Fruit fly (Drosophila melanogaster) whole organism, embryonic: ENCODE results near the gene sky.

Experiments used
- Asciz ChIP-seq: fragments of 200-800 bp; sonication (Bioruptor generic); optimal IDR thresholded peaks from 2 replicates; lab custom pipeline; 2017; ENCODE audit warnings: missing biosample characterization, mild to moderate bottlenecking, missing genetic modification characterization, missing genetic modification reagents
- Bgb ChIP-seq: fragments of 200-800 bp; sonication (Bioruptor generic); IDR thresholded peaks from 2 replicates; pipeline ENCODE4 v1.3.6; 2022; ENCODE audit warnings: missing biosample characterization, missing genetic modification characterization; ENCODE audit not compliant: partially characterized antibody
- CG14710 ChIP-seq: fragments of 200-800 bp; sonication (Bioruptor generic); optimal IDR thresholded peaks from 3 replicates; lab custom pipeline; 2019; ENCODE audit warnings: missing biosample characterization, mild to moderate bottlenecking, missing genetic modification characterization, moderate library complexity
- CG14860 ChIP-seq: fragments of 200-800 bp; sonication (Bioruptor generic); IDR thresholded peaks from 3 replicates; pipeline ENCODE4 v1.3.6; 2022; ENCODE audit warnings: missing biosample characterization, missing genetic modification characterization; ENCODE audit not compliant: partially characterized antibody
- CG15011 ChIP-seq: fragments of 200-800 bp; sonication (Bioruptor generic); optimal IDR thresholded peaks from 3 replicates; lab custom pipeline; 2018; ENCODE audit warnings: missing biosample characterization, mild to moderate bottlenecking, missing genetic modification characterization
- CG15269 ChIP-seq: fragments of 200-800 bp; sonication (Bioruptor generic); optimal IDR thresholded peaks from 2 replicates; lab custom pipeline; 2018; ENCODE audit warnings: missing biosample characterization, mild to moderate bottlenecking, missing genetic modification characterization, moderate library complexity
- CG2199 ChIP-seq: fragments of 200-800 bp; sonication (Bioruptor generic); IDR thresholded peaks from 3 replicates; pipeline ENCODE4 v1.3.6; 2022; ENCODE audit warnings: missing biosample characterization, missing genetic modification characterization
- CG2678 ChIP-seq: fragments of 200-800 bp; sonication (Bioruptor generic); optimal IDR thresholded peaks from 3 replicates; lab custom pipeline; 2019; ENCODE audit warnings: missing biosample characterization, mild to moderate bottlenecking, missing genetic modification characterization, moderate library complexity
- CG30020 ChIP-seq: fragments of 200-800 bp; optimal IDR thresholded peaks from 2 replicates; lab custom pipeline; 2019; ENCODE audit warnings: missing biosample characterization, mild to moderate bottlenecking, missing genetic modification characterization, moderate library complexity
- CG31388 ChIP-seq: fragments of 200-800 bp; sonication (Bioruptor generic); optimal IDR thresholded peaks from 2 replicates; lab custom pipeline; 2016; ENCODE audit warnings: missing biosample characterization, missing genetic modification characterization
- CG32532 ChIP-seq: fragments of 200-800 bp; sonication (Bioruptor generic); IDR thresholded peaks from 2 replicates; pipeline ENCODE4 v1.3.6; 2022; ENCODE audit warnings: missing biosample characterization, missing genetic modification characterization
- CG34224 ChIP-seq: fragments of 200-800 bp; sonication (Bioruptor generic); IDR thresholded peaks from 3 replicates; pipeline ENCODE4 v1.3.6; 2022; ENCODE audit warnings: missing biosample characterization, missing genetic modification characterization; ENCODE audit not compliant: partially characterized antibody
- CG4328 ChIP-seq: fragments of 200-800 bp; sonication (Bioruptor generic); optimal IDR thresholded peaks from 3 replicates; lab custom pipeline; 2017; ENCODE audit warnings: missing biosample characterization, missing genetic modification reagents, missing genetic modification characterization
- CG6689 ChIP-seq: fragments of 200-800 bp; sonication (Bioruptor generic); IDR thresholded peaks from 2 replicates; pipeline ENCODE4 v1.3.6; 2022; ENCODE audit warnings: missing biosample characterization, missing genetic modification characterization
- Doc3 ChIP-seq: fragments of 200-800 bp; sonication (Bioruptor generic); IDR thresholded peaks from 3 replicates; pipeline ENCODE4 v1.3.6; 2022; ENCODE audit warnings: missing biosample characterization, missing genetic modification characterization; ENCODE audit not compliant: partially characterized antibody
- E2f1 ChIP-seq: fragments of 200-800 bp; sonication (Bioruptor generic); IDR thresholded peaks from 2 replicates; pipeline ENCODE4 v1.3.6; 2022; ENCODE audit warnings: missing biosample characterization, missing genetic modification characterization
- Ets97D ChIP-seq: fragments of 200-800 bp; sonication (Bioruptor generic); optimal IDR thresholded peaks from 3 replicates; lab custom pipeline; 2016; ENCODE audit warnings: missing biosample characterization, missing genetic modification characterization
- HLH3B ChIP-seq: fragments of 200-800 bp; sonication (Bioruptor generic); IDR thresholded peaks from 2 replicates; pipeline ENCODE4 v1.3.6; 2022; ENCODE audit warnings: missing biosample characterization, missing genetic modification characterization
- HmgZ ChIP-seq: fragments of 200-800 bp; sonication (Bioruptor generic); optimal IDR thresholded peaks from 2 replicates; lab custom pipeline; 2018; ENCODE audit warnings: missing biosample characterization, mild to moderate bottlenecking, missing genetic modification characterization
- Hr3 ChIP-seq: fragments of 200-800 bp; sonication (Bioruptor generic); optimal IDR thresholded peaks from 3 replicates; lab custom pipeline; 2016; ENCODE audit warnings: missing biosample characterization, missing genetic modification characterization
- Hsf ChIP-seq: fragments of 200-800 bp; sonication (Bioruptor generic); optimal IDR thresholded peaks from 3 replicates; lab custom pipeline; 2016; ENCODE audit warnings: missing biosample characterization, missing genetic modification characterization
- Kr ChIP-seq: fragments of 200-800 bp; sonication (Bioruptor generic); optimal IDR thresholded peaks from 2 replicates; lab custom pipeline; 2017; ENCODE audit warnings: missing biosample characterization, mild to moderate bottlenecking, missing genetic modification characterization
- Spps ChIP-seq: fragments of 200-800 bp; sonication (Bioruptor generic); optimal IDR thresholded peaks from 2 replicates; lab custom pipeline; 2018; ENCODE audit warnings: missing biosample characterization, mild to moderate bottlenecking, missing genetic modification characterization
- ase ChIP-seq: fragments of 200-800 bp; sonication (Bioruptor generic); IDR thresholded peaks from 3 replicates; pipeline ENCODE4 v1.3.6; 2022; ENCODE audit warnings: missing biosample characterization, missing genetic modification characterization
- az2 ChIP-seq: fragments of 200-800 bp; sonication (Bioruptor generic); optimal IDR thresholded peaks from 3 replicates; lab custom pipeline; 2016; ENCODE audit warnings: missing biosample characterization, missing genetic modification characterization
- caup ChIP-seq: fragments of 200-800 bp; sonication (Bioruptor generic); optimal IDR thresholded peaks from 3 replicates; lab custom pipeline; 2017; ENCODE audit warnings: missing biosample characterization, mild to moderate bottlenecking, missing genetic modification characterization, moderate library complexity; ENCODE audit not compliant: severe bottlenecking
- crc ChIP-seq: fragments of 200-800 bp; sonication (Bioruptor generic); optimal IDR thresholded peaks from 2 replicates; lab custom pipeline; 2016; ENCODE audit warnings: missing biosample characterization, missing genetic modification characterization
- dati ChIP-seq: fragments of 200-800 bp; sonication (Bioruptor generic); IDR thresholded peaks from 2 replicates; pipeline ENCODE4 v1.3.6; 2022; ENCODE audit warnings: missing biosample characterization, missing genetic modification characterization
- en ChIP-seq: fragments of 200-800 bp; sonication (Bioruptor generic); optimal IDR thresholded peaks from 2 replicates; lab custom pipeline; 2016; ENCODE audit warnings: missing biosample characterization, missing genetic modification characterization
- eve ChIP-seq, 2 experiments: fragments of >200 bp; optimal IDR thresholded peaks; 2 replicates each; lab custom pipeline; 2017; ENCODE audit warnings: missing biosample characterization in 2 of 2, missing genetic modification characterization in 2 of 2
- gfzf ChIP-seq: fragments of 200-800 bp; sonication (Bioruptor generic); optimal IDR thresholded peaks from 2 replicates; lab custom pipeline; 2016; ENCODE audit warnings: missing biosample characterization, mild to moderate bottlenecking, missing genetic modification characterization, moderate library complexity
- grau ChIP-seq: fragments of 200-800 bp; optimal IDR thresholded peaks from 3 replicates; lab custom pipeline; 2019; ENCODE audit warnings: missing biosample characterization, mild to moderate bottlenecking, missing genetic modification characterization, moderate library complexity
- grn ChIP-seq: fragments of 200-800 bp; sonication (Bioruptor generic); optimal IDR thresholded peaks from 3 replicates; lab custom pipeline; 2017; ENCODE audit warnings: missing biosample characterization, missing genetic modification characterization
- gro ChIP-seq: fragments of 200-800 bp; sonication (Bioruptor generic); optimal IDR thresholded peaks from 2 replicates; lab custom pipeline; 2016; ENCODE audit warnings: missing biosample characterization, missing genetic modification characterization
- hth ChIP-seq: fragments of >200 bp; optimal IDR thresholded peaks from 2 replicates; lab custom pipeline; 2017; ENCODE audit warnings: inconsistent platforms
- ind ChIP-seq: fragments of 200-800 bp; sonication (Bioruptor generic); optimal IDR thresholded peaks from 3 replicates; lab custom pipeline; 2016; ENCODE audit warnings: missing biosample characterization, missing genetic modification characterization
- jumu ChIP-seq: fragments of 200-800 bp; sonication (Bioruptor generic); optimal IDR thresholded peaks from 3 replicates; lab custom pipeline; 2016; ENCODE audit warnings: missing biosample characterization, missing genetic modification characterization
- kni ChIP-seq: fragments of 200-800 bp; sonication (Bioruptor generic); optimal IDR thresholded peaks from 3 replicates; lab custom pipeline; 2017; ENCODE audit warnings: mild to moderate bottlenecking, missing biosample characterization, missing genetic modification reagents, missing genetic modification characterization
- nmo ChIP-seq: fragments of 200-800 bp; sonication (Bioruptor generic); optimal IDR thresholded peaks from 2 replicates; lab custom pipeline; 2018; ENCODE audit warnings: missing biosample characterization, mild to moderate bottlenecking, missing genetic modification characterization, moderate library complexity
- otp ChIP-seq: fragments of 200-800 bp; sonication (Bioruptor generic); IDR thresholded peaks from 3 replicates; pipeline ENCODE4, ENCODE4 v1.3.6; 2022; ENCODE audit warnings: missing biosample characterization, missing genetic modification characterization
- pb ChIP-seq: fragments of 200-800 bp; sonication (Bioruptor generic); optimal IDR thresholded peaks from 3 replicates; lab custom pipeline; 2016; ENCODE audit warnings: missing biosample characterization, missing genetic modification characterization
- phol ChIP-seq: fragments of 200-800 bp; sonication (Bioruptor generic); optimal IDR thresholded peaks from 3 replicates; lab custom pipeline; 2018; ENCODE audit warnings: missing biosample characterization, mild to moderate bottlenecking, missing genetic modification characterization, moderate library complexity
- sens ChIP-seq: fragments of 200-800 bp; sonication (Bioruptor generic); peaks from one replicate; lab custom pipeline; 2016; ENCODE audit warnings: missing biosample characterization, missing genetic modification characterization
- sima ChIP-seq: fragments of 200-800 bp; sonication (Bioruptor generic); optimal IDR thresholded peaks from 2 replicates; lab custom pipeline; 2016; ENCODE audit warnings: missing biosample characterization, missing genetic modification characterization
- stc ChIP-seq: fragments of 200-800 bp; sonication (Bioruptor generic); IDR thresholded peaks from 2 replicates; pipeline ENCODE4 v1.3.6; 2022; ENCODE audit warnings: missing biosample characterization, missing genetic modification characterization
- tgo ChIP-seq: fragments of 200-800 bp; sonication (Bioruptor generic); IDR thresholded peaks from 3 replicates; pipeline ENCODE4 v1.3.6; 2022; ENCODE audit warnings: missing biosample characterization, missing genetic modification characterization
- tll ChIP-seq, 2 experiments: fragments of 200-800 bp in 1 of 2; fragments of >200 bp in 1 of 2; sonication (Bioruptor generic) in 1 of 2; optimal IDR thresholded peaks; 2 replicates each; lab custom pipeline; 2017 to 2019; ENCODE audit warnings: missing biosample characterization in 2 of 2, missing genetic modification characterization in 2 of 2, mild to moderate bottlenecking in 1 of 2, moderate library complexity in 1 of 2
- tup ChIP-seq: fragments of 200-800 bp; sonication (Bioruptor generic); optimal IDR thresholded peaks from 2 replicates; lab custom pipeline; 2016; ENCODE audit warnings: missing biosample characterization, mild to moderate bottlenecking, missing genetic modification characterization, moderate library complexity
- zf30C ChIP-seq: fragments of 200-800 bp; sonication (Bioruptor generic); optimal IDR thresholded peaks from 3 replicates; lab custom pipeline; 2018; ENCODE audit warnings: missing biosample characterization, mild to moderate bottlenecking, missing genetic modification characterization
- zfh2 ChIP-seq: fragments of 200-800 bp; sonication (Bioruptor generic); optimal IDR thresholded peaks from 2 replicates; lab custom pipeline; 2016; ENCODE audit warnings: missing biosample characterization, missing genetic modification characterization

sky gene

DNA sequence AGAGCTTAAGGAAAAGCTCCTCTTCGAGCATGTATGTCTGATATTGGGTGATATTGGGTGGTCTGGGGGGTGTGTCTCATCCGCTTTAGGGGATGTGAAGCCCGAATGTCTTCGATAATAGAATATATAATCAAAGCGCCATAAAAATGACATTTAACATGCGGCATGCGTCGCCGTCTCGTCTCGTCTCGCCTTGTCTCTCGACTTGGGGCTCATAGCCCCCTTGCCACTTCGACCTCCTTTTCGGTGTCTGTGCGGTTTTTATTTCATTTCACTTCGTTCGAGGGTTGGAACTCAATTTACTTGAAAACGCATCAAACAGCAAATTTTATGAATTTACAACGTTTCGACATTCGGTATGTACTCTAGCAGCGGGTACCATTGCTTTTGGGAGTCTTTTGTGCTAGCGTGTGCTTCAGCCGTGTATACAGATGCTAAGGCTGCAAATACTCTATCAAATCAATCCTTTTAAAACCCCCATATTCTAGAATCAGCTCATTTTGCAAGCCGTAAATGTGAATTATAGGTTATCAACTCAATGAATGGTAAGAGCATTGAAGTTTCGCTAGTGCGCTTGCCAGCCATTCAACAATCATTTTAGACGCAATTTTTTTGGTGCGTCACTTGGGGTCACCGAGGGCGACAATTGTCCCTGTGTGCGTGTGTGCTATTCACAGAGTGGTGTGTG lies 31.8 kb upstream of the sky start (continued):
- TF ChIP-seq phol, result peak; percentile 27
- TF ChIP-seq Hsf, result peak; percentile 55
- TF ChIP-seq kni (GFP tag; lab: Kevin White, UChicago), result no peak
- TF ChIP-seq ind (GFP tag; lab: Kevin White, UChicago), result peak; percentile 17
- TF ChIP-seq nmo (GFP tag; lab: Kevin White, UChicago), result peak; percentile 54
- no peak for TF ChIP-seq tll (GFP tag; optimal IDR thresholded peaks at IDR 0.05; lab: Kevin White, UChicago)
- TF ChIP-seq CG15269 (tag; lab: Kevin White, UChicago), result peak; percentile 62
- TF ChIP-seq Spps (tag; lab: Kevin White, UChicago), result no peak
- peak; percentile 37 for TF ChIP-seq CG2678 (tag; lab: Kevin White, UChicago)
- no peak for TF ChIP-seq jumu (GFP tag; lab: Kevin White, UChicago)
- TF ChIP-seq en, result no peak
- TF ChIP-seq Ets97D, result no peak
- no peak for TF ChIP-seq hth (lab: Kevin White, UChicago)
- peak; percentile 38 for TF ChIP-seq Hr3 (GFP tag; lab: Kevin White, UChicago)
- TF ChIP-seq Bgb, result no peak
- TF ChIP-seq CG30020 (tag; lab: Kevin White, UChicago), result no peak
- peak; percentile 36; the same call in 1 of the 2 replicates for TF ChIP-seq CG32532 (GFP tag; lab: Robert Waterston, UW)
- TF ChIP-seq CG4328 (GFP tag; lab: Kevin White, UChicago), result no peak
- peak; percentile 72 for TF ChIP-seq sens (GFP tag; lab: Kevin White, UChicago)
- TF ChIP-seq az2 (GFP tag; lab: Kevin White, UChicago), result peak; percentile 9
- TF ChIP-seq caup (GFP tag; lab: Kevin White, UChicago), result peak; percentile 27
- TF ChIP-seq gfzf (GFP tag; lab: Kevin White, UChicago), result no peak
- TF ChIP-seq tup (GFP tag; lab: Kevin White, UChicago), result no peak
- TF ChIP-seq CG2199 (GFP tag; lab: Robert Waterston, UW), result no peak
- peak; percentile 56 for TF ChIP-seq CG6689 (GFP tag; lab: Robert Waterston, UW)
- peak; percentile 69 for TF ChIP-seq tgo
- no peak for TF ChIP-seq CG34224
- no peak for TF ChIP-seq CG15011
- TF ChIP-seq sima (GFP tag; lab: Kevin White, UChicago), result no peak
- peak in 1 of 2 experiments; percentile 60 for TF ChIP-seq eve (GFP tag; optimal IDR thresholded peaks at IDR 0.05; lab: Kevin White, UChicago)
- TF ChIP-seq zfh2, result peak; percentile 18
- TF ChIP-seq ase (GFP tag; lab: Robert Waterston, UW), result 0 out of 3 replicates have a peak, but pooled peaks have one; percentile 13
- TF ChIP-seq CG14710, result no peak
- TF ChIP-seq dati (GFP tag; lab: Robert Waterston, UW), result no peak
- TF ChIP-seq HLH3B, result peak; percentile 78
- no peak for TF ChIP-seq CG14860 (GFP tag; lab: Robert Waterston, UW)
- TF ChIP-seq Doc3 (GFP tag; lab: Robert Waterston, UW), result no peak
- TF ChIP-seq grau (tag; lab: Kevin White, UChicago), result peak; percentile 65
- TF ChIP-seq zf30C (GFP tag; lab: Kevin White, UChicago), result no peak
- no peak for TF ChIP-seq crc (GFP tag; lab: Kevin White, UChicago)
- TF ChIP-seq gro (GFP tag; lab: Kevin White, UChicago), result peak; percentile 43
- peak; percentile 5 for TF ChIP-seq HmgZ (tag; lab: Kevin White, UChicago)
- no peak for TF ChIP-seq grn
- no peak for TF ChIP-seq stc (GFP tag; lab: Robert Waterston, UW)
- no peak for TF ChIP-seq pb (GFP tag; lab: Kevin White, UChicago)
- TF ChIP-seq CG31388 (GFP tag; lab: Kevin White, UChicago), result no peak
- TF ChIP-seq E2f1 (GFP tag; lab: Robert Waterston, UW), result peak; percentile 26; the same call in 1 of the 2 replicates
- TF ChIP-seq otp (GFP tag; lab: Robert Waterston, UW), result peak; percentile 71; the same call in 2 of the 3 replicates
- no peak for TF ChIP-seq Kr (GFP tag; lab: Kevin White, UChicago)
- no peak for TF ChIP-seq Asciz (GFP tag; lab: Kevin White, UChicago)
